Worm (Caenorhabditis elegans) whole organism, L2 larva: ENCODE measurements around the gene F29B9.11.

ENCODE experiments used
- F13H6.1 ChIP-seq: sonication (generic microtip); optimal IDR thresholded peaks from 2 replicates; lab custom pipeline; 2016; ENCODE audit warnings: missing genetic modification characterization, missing compliant biosample characterization
- blmp-1 ChIP-seq: sonication (generic microtip); optimal IDR thresholded peaks from 2 replicates; lab custom pipeline; 2017; ENCODE audit warnings: missing genetic modification characterization, mild to moderate bottlenecking, missing compliant biosample characterization, antibody characterized with exemption, moderate library complexity; ENCODE audit not compliant: insufficient read depth
- ceh-16 ChIP-seq: fragments of 150-350 bp; optimal IDR thresholded peaks from 2 replicates; lab custom pipeline; 2014; ENCODE audit warnings: missing biosample characterization, missing genetic modification characterization
- elt-1 ChIP-seq: fragments of 150-350 bp; optimal IDR thresholded peaks from 2 replicates; lab custom pipeline; 2014; ENCODE audit warnings: missing biosample characterization, missing genetic modification characterization
- elt-3 ChIP-seq: sonication (generic microtip); optimal IDR thresholded peaks from 2 replicates; lab custom pipeline; 2017; ENCODE audit warnings: missing biosample characterization, missing genetic modification characterization
- gmeb-1 ChIP-seq: fragments of 150-350 bp; optimal IDR thresholded peaks from 2 replicates; lab custom pipeline; 2014; ENCODE audit warnings: missing biosample characterization, missing genetic modification characterization
- mbf-1 ChIP-seq: sonication (generic microtip); optimal IDR thresholded peaks from 2 replicates; lab custom pipeline; 2017; ENCODE audit warnings: missing biosample characterization, missing genetic modification characterization
- nhr-11 ChIP-seq: fragments of 150-350 bp; optimal IDR thresholded peaks from 2 replicates; lab custom pipeline; 2014; ENCODE audit warnings: missing biosample characterization, missing genetic modification characterization
- nhr-21 ChIP-seq: fragments of 150-350 bp; optimal IDR thresholded peaks from 2 replicates; lab custom pipeline; 2014; ENCODE audit warnings: missing biosample characterization, missing genetic modification characterization
- nhr-77 ChIP-seq: fragments of 150-350 bp; optimal IDR thresholded peaks from 2 replicates; lab custom pipeline; 2014; ENCODE audit warnings: missing biosample characterization, missing genetic modification characterization
- snpc-4 ChIP-seq: fragments of 150-350 bp; optimal IDR thresholded peaks from 2 replicates; lab custom pipeline; 2014; ENCODE audit warnings: missing biosample characterization, missing genetic modification characterization
- unc-55 ChIP-seq: fragments of 150-350 bp; sonication (generic microtip); optimal IDR thresholded peaks from 3 replicates; lab custom pipeline; 2014; ENCODE audit warnings: missing biosample characterization, missing genetic modification reagents, missing genetic modification characterization
- ztf-11 ChIP-seq: sonication (generic microtip); optimal IDR thresholded peaks from 2 replicates; lab custom pipeline; 2017; ENCODE audit warnings: missing biosample characterization, missing genetic modification characterization

The F29B9.11 gene

ce11 chrIV:4611740-4612139 is 48.3 kb downstream of the F29B9.11 start:
- TF ChIP-seq blmp-1 (tag; lab: Kevin White, UChicago) (no peak), ztf-11 (tag; lab: Kevin White, UChicago) (no peak), elt-3 (tag; lab: Kevin White, UChicago) (no peak), elt-1 (no peak), unc-55 (no peak), nhr-77 (tag; lab: Kevin White, UChicago) (no peak), snpc-4 (no peak), nhr-11 (no peak), ceh-16 (tag; lab: Kevin White, UChicago) (no peak), gmeb-1 (no peak), mbf-1 (tag; lab: Kevin White, UChicago) (no peak), F13H6.1 (tag; lab: Kevin White, UChicago) (no peak), nhr-21 (tag; lab: Kevin White, UChicago) (no peak)
- TF ChIP-seq, all 48 proteins: peak for 0
